Fruit fly (Drosophila melanogaster) whole organism, wandering third instar larva: ENCODE data around the gene CG10237.

Source experiments
- Abd-B ChIP-seq: fragments of >200 bp; optimal IDR thresholded peaks from 2 replicates; lab custom pipeline; 2017; ENCODE audit warnings: missing biosample characterization, missing genetic modification characterization
- CG32264 ChIP-seq: fragments of 200-800 bp; sonication (Bioruptor generic); optimal IDR thresholded peaks from 2 replicates; lab custom pipeline; 2016; ENCODE audit warnings: missing biosample characterization, missing genetic modification characterization
- CG9705 ChIP-seq: fragments of 200-800 bp; sonication (Bioruptor generic); optimal IDR thresholded peaks from 2 replicates; lab custom pipeline; 2018; ENCODE audit warnings: missing biosample characterization, mild to moderate bottlenecking, missing genetic modification characterization
- CrebA ChIP-seq: fragments of 200-800 bp; sonication (Bioruptor generic); optimal IDR thresholded peaks from 2 replicates; lab custom pipeline; 2016; ENCODE audit warnings: missing biosample characterization, mild to moderate bottlenecking, missing genetic modification characterization, borderline replicate concordance
- Dfd ChIP-seq: fragments of >200 bp; optimal IDR thresholded peaks from 2 replicates; lab custom pipeline; 2017; ENCODE audit warnings: missing biosample characterization, missing genetic modification characterization
- GATAd ChIP-seq: sonication (Bioruptor generic); optimal IDR thresholded peaks from 2 replicates; lab custom pipeline; 2016; ENCODE audit warnings: missing biosample characterization, missing genetic modification characterization
- HLH106 ChIP-seq: fragments of 200-800 bp; optimal IDR thresholded peaks from 3 replicates; lab custom pipeline; 2019; ENCODE audit warnings: missing biosample characterization, mild to moderate bottlenecking, missing genetic modification characterization, moderate library complexity
- Hnf4 ChIP-seq: fragments of 200-800 bp; sonication (Bioruptor generic); optimal IDR thresholded peaks from 2 replicates; lab custom pipeline; 2016; ENCODE audit warnings: missing biosample characterization, mild to moderate bottlenecking, missing genetic modification characterization
- Hr78 ChIP-seq: fragments of >200 bp; optimal IDR thresholded peaks from 2 replicates; lab custom pipeline; 2017; ENCODE audit warnings: missing biosample characterization, missing genetic modification characterization
- Hr83 ChIP-seq: fragments of 200-300 bp; sonication (Bioruptor generic); optimal IDR thresholded peaks from 2 replicates; lab custom pipeline; 2016; ENCODE audit warnings: missing biosample characterization, mild to moderate bottlenecking, missing genetic modification characterization, moderate library complexity; ENCODE audit not compliant: poor library complexity, severe bottlenecking
- Jra ChIP-seq: sonication (Bioruptor generic); optimal IDR thresholded peaks from 2 replicates; lab custom pipeline; 2016; ENCODE audit warnings: missing biosample characterization, missing genetic modification characterization
- Mio ChIP-seq: sonication (Bioruptor generic); optimal IDR thresholded peaks from 2 replicates; lab custom pipeline; 2016; ENCODE audit warnings: missing biosample characterization, missing genetic modification characterization
- Myc ChIP-seq: fragments of >200 bp; optimal IDR thresholded peaks from 2 replicates; lab custom pipeline; 2017
- N ChIP-seq: fragments of >200 bp; optimal IDR thresholded peaks from 2 replicates; lab custom pipeline; 2018; ENCODE audit warnings: missing biosample characterization, missing external identifiers, missing genetic modification characterization
- OdsH ChIP-seq: fragments of 200-800 bp; sonication (Bioruptor generic); optimal IDR thresholded peaks from 2 replicates; lab custom pipeline; 2016; ENCODE audit warnings: missing biosample characterization, mild to moderate bottlenecking, missing genetic modification characterization
- Rel ChIP-seq, 2 experiments: fragments of 200-800 bp; sonication (Bioruptor generic) in 1 of 2; optimal IDR thresholded peaks; 2 replicates in 1 of 2; 3 replicates in 1 of 2; lab custom pipeline; 2016 to 2019; ENCODE audit warnings: mild to moderate bottlenecking in 2 of 2, missing biosample characterization in 2 of 2, missing genetic modification characterization in 2 of 2, moderate library complexity in 1 of 2
- Sp1 ChIP-seq: fragments of 200-800 bp; sonication (Bioruptor generic); optimal IDR thresholded peaks from 3 replicates; lab custom pipeline; 2019; ENCODE audit warnings: missing biosample characterization, mild to moderate bottlenecking, missing genetic modification characterization, moderate library complexity
- Vsx2 ChIP-seq: fragments of 200-300, 225-300 bp; sonication (Bioruptor generic); optimal IDR thresholded peaks from 2 replicates; lab custom pipeline; 2018; ENCODE audit warnings: missing biosample characterization, missing genetic modification characterization; ENCODE audit not compliant: partially characterized antibody
- br ChIP-seq: fragments of 200-800 bp; sonication (Bioruptor generic); optimal IDR thresholded peaks from 2 replicates; lab custom pipeline; 2016; ENCODE audit warnings: missing biosample characterization, missing genetic modification characterization
- brk ChIP-seq: fragments of 200-800 bp; sonication (Bioruptor generic); optimal IDR thresholded peaks from 2 replicates; lab custom pipeline; 2016; ENCODE audit warnings: missing biosample characterization, mild to moderate bottlenecking, missing genetic modification characterization
- dmrt93B ChIP-seq: fragments of 200-800 bp; sonication (Bioruptor generic); optimal IDR thresholded peaks from 2 replicates; lab custom pipeline; 2018; ENCODE audit warnings: missing biosample characterization, mild to moderate bottlenecking, missing genetic modification characterization
- dsf ChIP-seq: sonication (Bioruptor generic); optimal IDR thresholded peaks from 2 replicates; lab custom pipeline; 2016; ENCODE audit warnings: missing biosample characterization, missing genetic modification characterization, borderline replicate concordance
- foxo ChIP-seq, 2 experiments: fragments of 200-800 bp; sonication (Bioruptor generic); optimal IDR thresholded peaks; 2 replicates in 1 of 2; 3 replicates in 1 of 2; lab custom pipeline; 2016 to 2017; ENCODE audit warnings: missing biosample characterization in 2 of 2, missing genetic modification characterization in 2 of 2
- fru ChIP-seq: fragments of 200-800 bp; sonication (Bioruptor generic); optimal IDR thresholded peaks from 3 replicates; lab custom pipeline; 2016; ENCODE audit warnings: missing biosample characterization, mild to moderate bottlenecking, missing genetic modification characterization
- h ChIP-seq: fragments of 200-800 bp; sonication (Bioruptor generic); optimal IDR thresholded peaks from 3 replicates; lab custom pipeline; 2016; ENCODE audit warnings: missing biosample characterization, mild to moderate bottlenecking, missing genetic modification characterization
- jim ChIP-seq: fragments of 175-275, 200-325 bp; sonication (Bioruptor generic); optimal IDR thresholded peaks from 2 replicates; lab custom pipeline; 2016; ENCODE audit warnings: missing biosample characterization, mild to moderate bottlenecking, missing genetic modification characterization
- lola ChIP-seq: fragments of >200 bp; optimal IDR thresholded peaks from 2 replicates; lab custom pipeline; 2017; ENCODE audit warnings: missing biosample characterization, missing genetic modification characterization
- pan ChIP-seq: fragments of >200 bp; optimal IDR thresholded peaks from 2 replicates; lab custom pipeline; 2017
- psq ChIP-seq: fragments of 200-800 bp; sonication (Bioruptor generic); optimal IDR thresholded peaks from 3 replicates; lab custom pipeline; 2017; ENCODE audit warnings: missing biosample characterization, mild to moderate bottlenecking, missing genetic modification characterization, moderate library complexity
- rgr ChIP-seq: fragments of 200-800 bp; sonication (Bioruptor generic); optimal IDR thresholded peaks from 3 replicates; lab custom pipeline; 2016; ENCODE audit warnings: missing biosample characterization, mild to moderate bottlenecking, missing genetic modification characterization
- sage ChIP-seq: fragments of 200-800 bp; sonication (Bioruptor generic); optimal IDR thresholded peaks from 2 replicates; lab custom pipeline; 2016; ENCODE audit warnings: missing biosample characterization, mild to moderate bottlenecking, missing genetic modification characterization
- sv ChIP-seq: fragments of 200-800 bp; sonication (Bioruptor generic); optimal IDR thresholded peaks from 3 replicates; lab custom pipeline; 2016; ENCODE audit warnings: missing biosample characterization, missing genetic modification characterization
- tai ChIP-seq: sonication (Bioruptor generic); optimal IDR thresholded peaks from 2 replicates; lab custom pipeline; 2016; ENCODE audit warnings: missing biosample characterization, missing genetic modification characterization
- woc ChIP-seq: sonication (Bioruptor generic); optimal IDR thresholded peaks from 2 replicates; lab custom pipeline; 2016; ENCODE audit warnings: missing biosample characterization, mild to moderate bottlenecking, missing genetic modification characterization

CG10237 gene

DNA sequence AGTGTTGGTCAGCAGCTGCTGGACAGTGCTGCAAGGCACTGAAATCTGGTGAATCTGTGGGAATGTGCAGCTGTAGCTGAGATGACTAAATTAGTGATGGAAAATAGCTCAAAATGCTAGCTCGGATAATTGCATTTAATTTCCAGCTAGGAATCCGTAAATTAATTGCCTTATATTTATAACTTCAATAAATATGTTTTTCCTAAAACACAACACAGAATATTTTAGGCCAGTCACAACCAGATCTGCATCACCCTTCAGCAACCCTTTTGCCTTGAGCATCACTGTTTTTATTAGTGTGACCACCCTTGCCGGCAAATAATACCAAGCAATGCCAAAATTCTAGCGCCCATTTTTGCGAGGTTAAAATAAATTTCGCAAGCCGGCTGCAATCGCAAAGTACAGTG is 2.2 kb upstream of the CG10237 start, which contains the start of gene Hs2st (continued):
- TF ChIP-seq tai (GFP tag; lab: Kevin White, UChicago): no peak
- TF ChIP-seq Myc: peak; percentile 99
- TF ChIP-seq, all 38 proteins: peak for 24

DNA sequence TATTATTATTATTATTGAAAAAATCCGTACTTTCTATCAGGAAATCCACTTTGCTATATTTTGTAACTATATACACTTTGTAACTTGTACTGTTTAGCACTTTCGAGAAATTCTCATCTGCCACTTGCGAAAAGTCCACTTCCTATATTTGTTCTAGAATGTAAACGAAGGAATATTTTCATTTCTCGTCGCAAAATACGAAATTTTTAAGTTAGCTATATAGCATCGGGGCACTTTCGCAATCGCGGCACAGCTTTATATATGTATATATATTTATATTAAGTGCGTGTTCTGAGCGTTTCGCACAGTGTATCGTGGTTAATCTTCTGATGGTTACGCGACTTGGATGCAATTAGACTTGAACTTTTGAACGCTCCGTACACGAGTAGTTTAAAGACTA is 736 bp downstream of the CG10237 start, which contains the start of gene RanGAP:
Gene RanGAP, plus strand, starts transcription at position 169 of the 400 bp plus-strand sequence.
- TF ChIP-seq Hr78 (GFP tag; lab: Kevin White, UChicago) (no peak), h (GFP tag; lab: Kevin White, UChicago) (no peak), foxo (GFP tag; optimal IDR thresholded peaks at IDR 0.05; lab: Kevin White, UChicago) (no peak), Rel (GFP tag; optimal IDR thresholded peaks at IDR 0.05; lab: Kevin White, UChicago) (no peak), Rel (tag; optimal IDR thresholded peaks at IDR 0.05; lab: Kevin White, UChicago) (no peak), Dfd (GFP tag; lab: Kevin White, UChicago) (no peak), psq (no peak), dmrt93B (no peak), pan (lab: Kevin White, UChicago) (no peak), sv (GFP tag; lab: Kevin White, UChicago) (no peak), GATAd (GFP tag; lab: Kevin White, UChicago) (no peak)

DNA sequence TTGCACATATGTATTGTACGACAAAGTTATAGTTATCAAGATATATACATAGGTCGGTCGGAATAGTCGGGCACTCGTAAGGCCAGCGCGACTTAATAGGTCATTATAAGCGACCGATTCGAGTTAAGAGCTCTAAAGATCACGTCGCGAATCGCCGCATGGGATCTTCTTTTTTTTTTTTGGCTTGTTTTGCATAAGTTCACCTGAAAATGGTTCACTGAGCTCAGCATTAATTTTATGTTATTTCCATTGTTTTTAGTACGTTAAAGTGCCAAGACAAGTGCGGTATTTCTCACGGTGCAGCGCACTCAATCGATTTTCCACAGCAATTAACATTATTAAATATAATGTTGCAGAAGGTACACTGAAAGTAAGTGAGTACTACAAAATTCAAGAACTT is 1.2 kb downstream of the CG10237 start:
- no peak for TF ChIP-seq Rel (GFP tag; optimal IDR thresholded peaks at IDR 0.05; lab: Kevin White, UChicago)
- TF ChIP-seq Rel (tag; optimal IDR thresholded peaks at IDR 0.05; lab: Kevin White, UChicago): no peak
- no peak for TF ChIP-seq Dfd (GFP tag; lab: Kevin White, UChicago)
- no peak for TF ChIP-seq Hr83 (GFP tag; lab: Kevin White, UChicago)
- no peak for TF ChIP-seq brk (GFP tag; lab: Kevin White, UChicago)
- TF ChIP-seq Abd-B (GFP tag; lab: Kevin White, UChicago): no peak
- no peak for TF ChIP-seq Hr78 (GFP tag; lab: Kevin White, UChicago)
- TF ChIP-seq CG9705: no peak

- TF ChIP-seq h (GFP tag; lab: Kevin White, UChicago) (peak; percentile 0), Jra (no peak), foxo (GFP tag; optimal IDR thresholded peaks at IDR 0.05; lab: Kevin White, UChicago) (no peak), woc (GFP tag; lab: Kevin White, UChicago) (peak; percentile 31), dsf (GFP tag; lab: Kevin White, UChicago) (no peak), rgr (GFP tag; lab: Kevin White, UChicago) (no peak), Dfd (GFP tag; lab: Kevin White, UChicago) (no peak), fru (GFP tag; lab: Kevin White, UChicago) (peak; percentile 80), GATAd (GFP tag; lab: Kevin White, UChicago) (no peak), HLH106 (tag; lab: Kevin White, UChicago) (peak; percentile 31), Rel (GFP tag; optimal IDR thresholded peaks at IDR 0.05; lab: Kevin White, UChicago) (no peak), Rel (tag; optimal IDR thresholded peaks at IDR 0.05; lab: Kevin White, UChicago) (no peak), sage (GFP tag; lab: Kevin White, UChicago) (no peak), psq (peak; percentile 73), Hnf4 (GFP tag; lab: Kevin White, UChicago) (peak; percentile 13), Mio (GFP tag; lab: Kevin White, UChicago) (no peak), dmrt93B (no peak)
Observed at dm6 chr2L:19440732-19441131, 1.8 kb downstream of the CG10237 start.

DNA sequence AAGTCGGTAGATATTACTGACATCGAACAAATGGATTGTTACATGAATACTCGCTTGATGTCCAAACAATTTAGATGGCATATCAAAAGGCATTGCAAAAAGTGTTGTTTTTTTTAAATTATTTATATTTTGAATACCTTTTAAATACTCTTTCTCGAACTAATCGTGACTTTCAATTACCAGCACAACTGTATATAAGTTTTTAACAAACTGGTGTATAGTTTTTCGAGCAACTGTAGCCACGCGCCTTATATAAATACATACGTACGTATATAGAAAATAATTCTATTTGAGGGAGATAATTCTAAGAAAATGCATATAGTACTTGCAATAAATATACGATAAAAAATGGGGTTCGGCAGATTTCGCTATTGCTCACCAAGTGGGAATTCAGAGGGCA is 2.2 kb downstream of the CG10237 start:
- TF ChIP-seq dmrt93B: no peak
- TF ChIP-seq pan (lab: Kevin White, UChicago): no peak
- no peak for TF ChIP-seq CG32264 (GFP tag; lab: Kevin White, UChicago)
- no peak for TF ChIP-seq Sp1 (GFP tag; lab: Kevin White, UChicago)
- no peak for TF ChIP-seq fru (GFP tag; lab: Kevin White, UChicago)
- TF ChIP-seq h (GFP tag; lab: Kevin White, UChicago): no peak
- TF ChIP-seq Vsx2: no peak
- TF ChIP-seq N (GFP tag; lab: Kevin White, UChicago): no peak
- no peak for TF ChIP-seq dsf (GFP tag; lab: Kevin White, UChicago)
- no peak for TF ChIP-seq Dfd (GFP tag; lab: Kevin White, UChicago)
- TF ChIP-seq lola (GFP tag; lab: Kevin White, UChicago): no peak
- no peak for TF ChIP-seq Abd-B (GFP tag; lab: Kevin White, UChicago)
- TF ChIP-seq tai (GFP tag; lab: Kevin White, UChicago): no peak
- TF ChIP-seq CrebA: no peak
- no peak for TF ChIP-seq Jra
- no peak for TF ChIP-seq OdsH (GFP tag; lab: Kevin White, UChicago)
- TF ChIP-seq rgr (GFP tag; lab: Kevin White, UChicago): no peak
- TF ChIP-seq br (GFP tag; lab: Kevin White, UChicago): no peak
- TF ChIP-seq jim (GFP tag; lab: Kevin White, UChicago): no peak
